Worm (Caenorhabditis elegans) whole organism, L2 larva: ENCODE results near the gene asp-9.

Experiments used
- C34F6.9 ChIP-seq: fragments of 150-350 bp; optimal IDR thresholded peaks from 2 replicates; lab custom pipeline; 2014; ENCODE audit warnings: missing biosample characterization, missing genetic modification characterization
- R02D3.7 ChIP-seq: fragments of 150-350 bp; optimal IDR thresholded peaks from 2 replicates; lab custom pipeline; 2014; ENCODE audit warnings: missing biosample characterization, missing genetic modification characterization
- Y55F3AM.14 ChIP-seq: fragments of 200-800 bp; sonication (Bioruptor generic); optimal IDR thresholded peaks from 2 replicates; lab custom pipeline; 2018; ENCODE audit warnings: mild to moderate bottlenecking, missing genetic modification characterization, missing compliant biosample characterization
- ZK546.5 ChIP-seq: sonication (generic microtip); optimal IDR thresholded peaks from 2 replicates; lab custom pipeline; 2017; ENCODE audit warnings: missing biosample characterization, missing genetic modification characterization
- blmp-1 ChIP-seq: sonication (generic microtip); optimal IDR thresholded peaks from 2 replicates; lab custom pipeline; 2017; ENCODE audit warnings: missing genetic modification characterization, mild to moderate bottlenecking, missing compliant biosample characterization, antibody characterized with exemption, moderate library complexity; ENCODE audit not compliant: insufficient read depth
- ceh-16 ChIP-seq: fragments of 150-350 bp; optimal IDR thresholded peaks from 2 replicates; lab custom pipeline; 2014; ENCODE audit warnings: missing biosample characterization, missing genetic modification characterization
- ceh-82 ChIP-seq: fragments of 150-350 bp; optimal IDR thresholded peaks from 2 replicates; lab custom pipeline; 2014; ENCODE audit warnings: missing biosample characterization, missing genetic modification characterization
- crh-2 ChIP-seq: sonication (generic microtip); optimal IDR thresholded peaks from 2 replicates; lab custom pipeline; 2017; ENCODE audit warnings: missing biosample characterization, missing genetic modification characterization
- dmd-4 ChIP-seq: sonication (generic microtip); optimal IDR thresholded peaks from 2 replicates; lab custom pipeline; 2017; ENCODE audit warnings: missing biosample characterization, missing genetic modification characterization
- egl-27 ChIP-seq: sonication (generic microtip); optimal IDR thresholded peaks from 3 replicates; lab custom pipeline; 2017; ENCODE audit warnings: missing biosample characterization, missing genetic modification reagents, missing genetic modification characterization
- elt-1 ChIP-seq: fragments of 150-350 bp; optimal IDR thresholded peaks from 2 replicates; lab custom pipeline; 2014; ENCODE audit warnings: missing biosample characterization, missing genetic modification characterization
- elt-3 ChIP-seq: sonication (generic microtip); optimal IDR thresholded peaks from 2 replicates; lab custom pipeline; 2017; ENCODE audit warnings: missing biosample characterization, missing genetic modification characterization
- fos-1 ChIP-seq: fragments of 150-350 bp; optimal IDR thresholded peaks from 2 replicates; lab custom pipeline; 2014; ENCODE audit warnings: missing biosample characterization, missing genetic modification characterization
- gmeb-1 ChIP-seq: fragments of 150-350 bp; optimal IDR thresholded peaks from 2 replicates; lab custom pipeline; 2014; ENCODE audit warnings: missing biosample characterization, missing genetic modification characterization
- lin-11 ChIP-seq: fragments of 150-350 bp; sonication (generic microtip); optimal IDR thresholded peaks from 2 replicates; lab custom pipeline; 2014; ENCODE audit warnings: missing biosample characterization, missing genetic modification characterization, inconsistent platforms, mixed read lengths
- lin-39 ChIP-seq: fragments of 150-350 bp; optimal IDR thresholded peaks from 2 replicates; lab custom pipeline; 2014; ENCODE audit warnings: missing biosample characterization, missing genetic modification reagents, missing genetic modification characterization
- mbf-1 ChIP-seq: sonication (generic microtip); optimal IDR thresholded peaks from 2 replicates; lab custom pipeline; 2017; ENCODE audit warnings: missing biosample characterization, missing genetic modification characterization
- nhr-10 ChIP-seq: sonication (generic microtip); optimal IDR thresholded peaks from 2 replicates; lab custom pipeline; 2017; ENCODE audit warnings: missing biosample characterization, missing genetic modification characterization
- nhr-11 ChIP-seq: fragments of 150-350 bp; optimal IDR thresholded peaks from 2 replicates; lab custom pipeline; 2014; ENCODE audit warnings: missing biosample characterization, missing genetic modification characterization
- nhr-12 ChIP-seq: fragments of 150-350 bp; optimal IDR thresholded peaks from 2 replicates; lab custom pipeline; 2014; ENCODE audit warnings: missing biosample characterization, missing genetic modification characterization
- nhr-129 ChIP-seq: fragments of 150-350 bp; optimal IDR thresholded peaks from 2 replicates; lab custom pipeline; 2014; ENCODE audit warnings: missing biosample characterization, missing genetic modification characterization
- nhr-23 ChIP-seq: fragments of 150-350 bp; optimal IDR thresholded peaks from 2 replicates; lab custom pipeline; 2014; ENCODE audit warnings: missing biosample characterization, missing genetic modification reagents, missing genetic modification characterization
- nhr-237 ChIP-seq: fragments of 150-350 bp; optimal IDR thresholded peaks from 2 replicates; lab custom pipeline; 2014; ENCODE audit warnings: missing biosample characterization, missing genetic modification characterization
- nhr-25 ChIP-seq: fragments of 150-350 bp; sonication (generic microtip); optimal IDR thresholded peaks from 3 replicates; lab custom pipeline; 2014; ENCODE audit warnings: missing biosample characterization, missing genetic modification characterization
- nhr-6 ChIP-seq: fragments of 150-350 bp; optimal IDR thresholded peaks from 2 replicates; lab custom pipeline; 2014; ENCODE audit warnings: missing biosample characterization, missing genetic modification characterization
- nhr-77 ChIP-seq: fragments of 150-350 bp; optimal IDR thresholded peaks from 2 replicates; lab custom pipeline; 2014; ENCODE audit warnings: missing biosample characterization, missing genetic modification characterization
- peb-1 ChIP-seq: fragments of 150-350 bp; optimal IDR thresholded peaks from 2 replicates; lab custom pipeline; 2014; ENCODE audit warnings: missing biosample characterization, missing genetic modification characterization
- skn-1 ChIP-seq: sonication (generic microtip); optimal IDR thresholded peaks from 2 replicates; lab custom pipeline; 2017; ENCODE audit warnings: missing biosample characterization, missing genetic modification characterization
- sma-3 ChIP-seq: sonication (generic microtip); optimal IDR thresholded peaks from 2 replicates; lab custom pipeline; 2016; ENCODE audit warnings: missing genetic modification reagents, missing genetic modification characterization, missing compliant biosample characterization
- snpc-4 ChIP-seq: fragments of 150-350 bp; optimal IDR thresholded peaks from 2 replicates; lab custom pipeline; 2014; ENCODE audit warnings: missing biosample characterization, missing genetic modification characterization
- unc-39 ChIP-seq: fragments of 150-350 bp; optimal IDR thresholded peaks from 2 replicates; lab custom pipeline; 2014; ENCODE audit warnings: missing biosample characterization, missing genetic modification characterization
- unc-55 ChIP-seq: fragments of 150-350 bp; sonication (generic microtip); optimal IDR thresholded peaks from 3 replicates; lab custom pipeline; 2014; ENCODE audit warnings: missing biosample characterization, missing genetic modification reagents, missing genetic modification characterization
- unc-62 ChIP-seq: fragments of 150-350 bp; optimal IDR thresholded peaks from 2 replicates; lab custom pipeline; 2014; ENCODE audit warnings: missing biosample characterization, missing genetic modification reagents, missing genetic modification characterization
- zag-1 ChIP-seq: fragments of 150-350 bp; optimal IDR thresholded peaks from 2 replicates; lab custom pipeline; 2014; ENCODE audit warnings: missing biosample characterization, missing genetic modification characterization
- ztf-1 ChIP-seq: fragments of 200-800 bp; sonication (Bioruptor generic); conservative IDR thresholded peaks from 2 replicates; pipeline ENCODE4 v1.3.6; 2022; ENCODE audit warnings: missing genetic modification characterization, missing compliant biosample characterization
- ztf-11 ChIP-seq: sonication (generic microtip); optimal IDR thresholded peaks from 2 replicates; lab custom pipeline; 2017; ENCODE audit warnings: missing biosample characterization, missing genetic modification characterization

Gene asp-9

ce11 chrIV:6159616-6160015, 26.1 kb upstream of the asp-9 start:
- TF ChIP-seq unc-55 (GFP tag; lab: Kevin White, UChicago) (no peak), blmp-1 (tag; lab: Kevin White, UChicago) (no peak), dmd-4 (no peak), peb-1 (no peak), nhr-10 (tag; lab: Kevin White, UChicago) (no peak), nhr-129 (tag; lab: Kevin White, UChicago) (no peak), skn-1 (tag; lab: Kevin White, UChicago) (no peak), C34F6.9 (no peak), snpc-4 (no peak), elt-3 (tag; lab: Kevin White, UChicago) (no peak), Y55F3AM.14 (GFP tag; lab: Kevin White, UChicago) (no peak), nhr-23 (tag; lab: Kevin White, UChicago) (no peak)

DNA sequence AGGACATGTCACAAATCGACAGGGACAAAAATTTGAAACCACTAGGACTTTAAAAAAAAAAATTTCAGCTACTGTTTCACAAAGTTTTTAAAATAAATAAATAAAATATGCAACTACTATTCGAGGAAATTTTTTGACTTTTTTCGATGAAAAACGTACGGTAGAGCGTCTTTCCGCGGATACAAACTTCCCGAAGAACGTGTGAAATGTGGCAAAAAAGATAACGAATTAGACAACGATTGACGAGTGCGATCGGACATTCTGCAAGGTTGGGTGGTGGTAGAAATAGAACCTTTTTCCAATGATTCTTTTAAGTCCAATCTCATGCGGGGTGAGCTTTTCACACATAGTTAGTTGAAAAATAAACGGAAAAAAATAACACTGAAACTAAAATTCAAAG, 19.9 kb upstream of the asp-9 start:
- TF ChIP-seq unc-62 (no peak), ceh-82 (tag; lab: Kevin White, UChicago) (no peak), nhr-77 (tag; lab: Kevin White, UChicago) (no peak), dmd-4 (no peak), lin-39 (tag; lab: Kevin White, UChicago) (no peak), lin-11 (no peak), ZK546.5 (tag; lab: Kevin White, UChicago) (no peak), nhr-25 (no peak), nhr-6 (no peak), gmeb-1 (tag; lab: Kevin White, UChicago) (no peak), crh-2 (no peak), mbf-1 (tag; lab: Kevin White, UChicago) (no peak), snpc-4 (no peak), nhr-12 (tag; lab: Kevin White, UChicago) (no peak), sma-3 (no peak)

DNA sequence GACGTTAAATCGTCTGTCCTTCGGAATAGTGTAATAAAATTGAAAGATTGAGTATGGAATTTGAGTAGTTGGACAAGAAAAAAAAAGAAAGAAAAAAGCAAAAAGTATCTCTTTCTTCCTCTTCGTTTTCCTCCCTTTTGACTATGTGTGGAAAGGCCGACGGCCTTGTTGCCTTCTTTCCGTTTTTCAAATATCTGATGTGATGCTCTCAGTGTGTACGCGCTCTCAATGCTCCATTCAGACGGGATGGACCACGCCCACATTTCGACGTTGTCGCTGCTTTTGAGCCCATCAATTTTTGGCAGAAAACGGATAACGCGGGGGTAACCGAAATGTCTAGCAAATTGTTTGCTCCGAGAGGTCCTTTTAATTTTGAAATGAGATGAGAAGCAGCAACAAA, 12.7 kb upstream of the asp-9 start:
- TF ChIP-seq unc-62 (no peak), C34F6.9 (no peak), ceh-16 (tag; lab: Kevin White, UChicago) (no peak), ZK546.5 (tag; lab: Kevin White, UChicago) (no peak), sma-3 (no peak), nhr-129 (tag; lab: Kevin White, UChicago) (no peak), dmd-4 (no peak), nhr-237 (no peak), lin-11 (no peak), gmeb-1 (tag; lab: Kevin White, UChicago) (no peak), fos-1 (tag; lab: Kevin White, UChicago) (no peak), nhr-23 (tag; lab: Kevin White, UChicago) (no peak), R02D3.7 (tag; lab: Kevin White, UChicago) (no peak), nhr-10 (tag; lab: Kevin White, UChicago) (no peak), nhr-11 (tag; lab: Kevin White, UChicago) (no peak), egl-27 (tag; lab: Kevin White, UChicago) (no peak), ceh-82 (tag; lab: Kevin White, UChicago) (no peak), ztf-11 (tag; lab: Kevin White, UChicago) (no peak)

DNA sequence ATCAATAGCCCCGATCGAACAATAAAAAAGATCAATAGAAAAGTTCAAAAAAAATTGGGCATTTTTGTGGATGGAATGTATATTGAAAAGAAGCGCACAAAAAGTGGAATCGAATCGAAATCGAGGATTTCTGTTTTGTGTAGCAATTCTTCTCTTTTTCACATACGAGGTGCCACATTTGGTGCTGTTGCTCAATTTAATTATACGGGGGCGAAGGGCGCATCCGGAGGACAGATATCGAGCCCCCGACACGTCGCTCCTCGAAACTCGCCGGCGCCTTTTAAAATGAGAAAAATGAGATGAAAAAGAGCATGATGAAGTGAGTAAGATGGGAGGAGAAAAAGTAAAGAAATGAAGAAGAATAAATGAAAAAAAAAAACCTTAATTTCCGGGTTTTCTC, 8.3 kb upstream of the asp-9 start:
- TF ChIP-seq C34F6.9 = no peak
- TF ChIP-seq gmeb-1 (tag; lab: Kevin White, UChicago) = no peak
- TF ChIP-seq nhr-23 (tag; lab: Kevin White, UChicago) = no peak
- no peak for TF ChIP-seq elt-1
- TF ChIP-seq nhr-11 (tag; lab: Kevin White, UChicago) = no peak
- no peak for TF ChIP-seq unc-39
- TF ChIP-seq sma-3 = no peak
- no peak for TF ChIP-seq egl-27 (tag; lab: Kevin White, UChicago)
- TF ChIP-seq Y55F3AM.14 (GFP tag; lab: Kevin White, UChicago) = no peak
- TF ChIP-seq fos-1 (tag; lab: Kevin White, UChicago) = no peak
- TF ChIP-seq zag-1 (tag; lab: Kevin White, UChicago) = no peak
- no peak for TF ChIP-seq nhr-12 (tag; lab: Kevin White, UChicago)
- TF ChIP-seq ztf-1 (GFP tag; lab: Robert Waterston, UW) = no peak
- TF ChIP-seq peb-1 = no peak
- no peak for TF ChIP-seq elt-3 (tag; lab: Kevin White, UChicago)
- TF ChIP-seq blmp-1 (tag; lab: Kevin White, UChicago) = no peak
- no peak for TF ChIP-seq R02D3.7 (tag; lab: Kevin White, UChicago)
- no peak for TF ChIP-seq snpc-4
